Fruit fly (Drosophila melanogaster) S2 (cell line): ENCODE measurements around the gene Hsc70-2.

Experiments
- CG8478 ChIP-seq: fragments of >200 bp; optimal IDR thresholded peaks from 2 replicates; lab custom pipeline; 2018
- CTCF ChIP-seq, 2 experiments: fragments of >200 bp; optimal IDR thresholded peaks; 2 replicates each; lab custom pipeline; 2018

DNA sequence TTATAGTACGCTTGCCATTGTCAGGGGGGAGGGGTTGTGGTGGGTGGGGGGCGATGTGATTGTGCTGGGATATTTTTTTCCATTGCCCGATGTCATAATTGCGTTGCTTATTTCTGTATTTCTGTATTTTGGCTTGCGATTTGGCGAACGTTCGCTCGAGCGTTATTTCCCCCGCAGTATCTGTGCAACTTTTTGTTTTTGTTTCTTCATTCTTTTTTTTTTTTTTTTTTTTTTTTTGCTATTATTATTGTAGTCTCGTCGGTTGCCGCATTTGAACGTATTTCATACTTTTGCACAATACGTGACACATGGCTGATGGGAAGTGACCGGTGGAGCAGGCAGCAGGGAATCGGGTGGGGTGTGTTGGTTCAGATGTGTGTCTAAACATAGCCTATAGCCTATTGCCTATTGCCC, 26.9 kb upstream of the Hsc70-2 start:
- TF ChIP-seq CTCF (optimal IDR thresholded peaks at IDR 0.05; lab: Kevin White, UChicago) (no peak), CG8478 (lab: Kevin White, UChicago) (no peak)
